Worm (Caenorhabditis elegans) whole organism, young adult: Measurements from ENCODE around the gene F45G2.9.

Source experiments
- B0019.2 ChIP-seq: fragments of 200-800 bp; sonication (Bioruptor generic); conservative IDR thresholded peaks from 2 replicates; pipeline ENCODE4 v1.3.6; 2022; ENCODE audit warnings: missing genetic modification reagents, missing genetic modification characterization, missing compliant biosample characterization
- C17E4.6 ChIP-seq: fragments of 200-800 bp; sonication (Bioruptor generic); IDR thresholded peaks from 2 replicates; pipeline ENCODE4 v1.3.6; 2022; ENCODE audit warnings: missing genetic modification reagents, missing genetic modification characterization, missing compliant biosample characterization
- D2030.7 ChIP-seq: fragments of 200-800 bp; sonication (Bioruptor generic); IDR thresholded peaks from 2 replicates; pipeline ENCODE4 v1.3.6; 2022; ENCODE audit warnings: missing genetic modification reagents, missing genetic modification characterization, missing compliant biosample characterization
- F10E7.11 ChIP-seq: sonication (generic microtip); optimal IDR thresholded peaks from 2 replicates; lab custom pipeline; 2017; ENCODE audit warnings: mild to moderate bottlenecking, missing genetic modification characterization, moderate library complexity, missing compliant biosample characterization
- F22D6.2 ChIP-seq: sonication (generic microtip); optimal IDR thresholded peaks from 2 replicates; lab custom pipeline; 2016; ENCODE audit warnings: mild to moderate bottlenecking, missing genetic modification characterization, missing compliant biosample characterization
- F23B12.7 ChIP-seq: sonication (generic microtip); optimal IDR thresholded peaks from 2 replicates; lab custom pipeline; 2017; ENCODE audit warnings: missing genetic modification characterization, mild to moderate bottlenecking, missing compliant biosample characterization, antibody characterized with exemption, moderate library complexity; ENCODE audit not compliant: insufficient read depth
- F37B4.10 ChIP-seq: fragments of 200-800 bp; sonication (Bioruptor generic); IDR thresholded peaks from 2 replicates; pipeline ENCODE4 v1.3.6; 2022; ENCODE audit warnings: missing genetic modification characterization, missing compliant biosample characterization
- F49E8.2 ChIP-seq: sonication (generic microtip); optimal IDR thresholded peaks from 3 replicates; lab custom pipeline; 2017; ENCODE audit warnings: missing genetic modification characterization, mild to moderate bottlenecking, missing compliant biosample characterization, antibody characterized with exemption, moderate library complexity; ENCODE audit not compliant: insufficient read depth
- F55B11.4 ChIP-seq: sonication (generic microtip); optimal IDR thresholded peaks from 2 replicates; lab custom pipeline; 2016; ENCODE audit warnings: missing compliant biosample characterization, missing genetic modification characterization, borderline replicate concordance; ENCODE audit not compliant: insufficient read depth
- F57C9.4 ChIP-seq: sonication (generic microtip); optimal IDR thresholded peaks from 2 replicates; lab custom pipeline; 2017; ENCODE audit warnings: mild to moderate bottlenecking, missing genetic modification characterization, missing compliant biosample characterization
- T26A5.8 ChIP-seq: sonication (generic microtip); optimal IDR thresholded peaks from 2 replicates; lab custom pipeline; 2016; ENCODE audit warnings: missing genetic modification characterization, missing compliant biosample characterization
- Y67H2A.10 ChIP-seq: fragments of 200-800 bp; sonication (Bioruptor generic); conservative IDR thresholded peaks from 2 replicates; pipeline ENCODE4 v1.3.6; 2022; ENCODE audit warnings: missing genetic modification reagents, missing genetic modification characterization, missing compliant biosample characterization
- Y95B8A.8 ChIP-seq: fragments of 200-800 bp; sonication (Bioruptor generic); IDR thresholded peaks from 2 replicates; pipeline ENCODE4 v1.3.6; 2022; ENCODE audit warnings: missing genetic modification reagents, missing genetic modification characterization, missing compliant biosample characterization
- ZK185.1 ChIP-seq: sonication (generic microtip); optimal IDR thresholded peaks from 2 replicates; lab custom pipeline; 2016; ENCODE audit warnings: mild to moderate bottlenecking, missing genetic modification characterization, missing compliant biosample characterization; ENCODE audit not compliant: poor library complexity, severe bottlenecking
- aptf-2 ChIP-seq: fragments of 200-800 bp; sonication (Bioruptor generic); conservative IDR thresholded peaks from 2 replicates; pipeline ENCODE4 v1.3.6; 2022; ENCODE audit warnings: missing genetic modification reagents, missing genetic modification characterization, missing compliant biosample characterization
- athp-1 ChIP-seq: sonication (generic microtip); optimal IDR thresholded peaks from 2 replicates; lab custom pipeline; 2017; ENCODE audit warnings: mild to moderate bottlenecking, missing genetic modification characterization, missing compliant biosample characterization
- bed-1 ChIP-seq: fragments of 200-800 bp; sonication (Bioruptor generic); IDR thresholded peaks from 2 replicates; pipeline ENCODE4 v1.3.6; 2022; ENCODE audit warnings: missing genetic modification reagents, missing genetic modification characterization, missing compliant biosample characterization
- bed-2 ChIP-seq: fragments of 200-800 bp; sonication (Bioruptor generic); IDR thresholded peaks from 2 replicates; pipeline ENCODE4 v1.3.6; 2022; ENCODE audit warnings: missing genetic modification reagents, missing genetic modification characterization, missing compliant biosample characterization
- cebp-2 ChIP-seq: fragments of 200-800 bp; sonication (Bioruptor generic); IDR thresholded peaks from 2 replicates; pipeline ENCODE4 v1.3.6; 2022; ENCODE audit warnings: missing genetic modification characterization, missing compliant biosample characterization
- dpff-1 ChIP-seq: sonication (generic microtip); optimal IDR thresholded peaks from 2 replicates; lab custom pipeline; 2017; ENCODE audit warnings: mild to moderate bottlenecking, missing genetic modification characterization, missing compliant biosample characterization
- ekl-4 ChIP-seq: fragments of 200-800 bp; sonication (Bioruptor generic); IDR thresholded peaks from 2 replicates; pipeline ENCODE4 v1.3.6; 2022; ENCODE audit warnings: missing genetic modification reagents, missing genetic modification characterization, missing compliant biosample characterization
- ets-4 ChIP-seq: fragments of 200-800 bp; sonication (Bioruptor generic); optimal IDR thresholded peaks from 2 replicates; lab custom pipeline; 2018; ENCODE audit warnings: mild to moderate bottlenecking, missing genetic modification characterization, missing compliant biosample characterization
- hlh-26 ChIP-seq: fragments of 200-800 bp; sonication (Bioruptor generic); conservative IDR thresholded peaks from 2 replicates; pipeline ENCODE4 v1.3.6; 2022; ENCODE audit warnings: missing genetic modification reagents, missing genetic modification characterization, missing compliant biosample characterization
- hsf-1 ChIP-seq: fragments of 200-800 bp; sonication (Bioruptor generic); IDR thresholded peaks from 2 replicates; pipeline ENCODE4 v1.3.6; 2022; ENCODE audit warnings: missing genetic modification reagents, missing genetic modification characterization, missing compliant biosample characterization
- let-526 ChIP-seq: fragments of 200-800 bp; sonication (Bioruptor generic); IDR thresholded peaks from 2 replicates; pipeline ENCODE4 v1.3.6; 2022; ENCODE audit warnings: missing genetic modification reagents, missing genetic modification characterization, missing compliant biosample characterization
- let-607 ChIP-seq, 2 experiments: fragments of 200-800 bp in 1 of 2; sonication (Bioruptor generic) in 1 of 2; sonication (generic microtip) in 1 of 2; optimal IDR thresholded peaks; 2 replicates each; lab custom pipeline; 2016 to 2018; ENCODE audit warnings: mild to moderate bottlenecking in 2 of 2, missing compliant biosample characterization in 2 of 2, missing genetic modification characterization in 2 of 2, moderate library complexity in 2 of 2, missing genotype in 1 of 2
- lin-26 ChIP-seq: fragments of 200-800 bp; sonication (Bioruptor generic); IDR thresholded peaks from 2 replicates; pipeline ENCODE4 v1.3.6; 2022; ENCODE audit warnings: missing genetic modification reagents, missing genetic modification characterization, missing compliant biosample characterization
- lin-35 ChIP-seq, 3 experiments: fragments of 150-350 bp in 2 of 3; sonication (generic microtip) in 1 of 3; optimal IDR thresholded peaks; 2 replicates each; lab custom pipeline; 2014 to 2018; ENCODE audit warnings: missing biosample characterization in 3 of 3, missing genetic modification characterization in 3 of 3, missing genetic modification reagents in 3 of 3
- madf-10 ChIP-seq: sonication (generic microtip); optimal IDR thresholded peaks from 2 replicates; lab custom pipeline; 2016; ENCODE audit warnings: mild to moderate bottlenecking, missing genetic modification characterization, missing compliant biosample characterization
- madf-3 ChIP-seq: fragments of 200-800 bp; sonication (Bioruptor generic); IDR thresholded peaks from 2 replicates; pipeline ENCODE4 v1.3.6; 2022; ENCODE audit warnings: missing genetic modification reagents, missing genetic modification characterization, missing compliant biosample characterization
- madf-6 ChIP-seq: fragments of 200-800 bp; sonication (Bioruptor generic); IDR thresholded peaks from 2 replicates; pipeline ENCODE4 v1.3.6; 2022; ENCODE audit warnings: missing genetic modification reagents, missing genetic modification characterization, missing compliant biosample characterization
- mcd-1 ChIP-seq: fragments of 200-800 bp; sonication (Bioruptor generic); IDR thresholded peaks from 2 replicates; pipeline ENCODE4 v1.3.6; 2022; ENCODE audit warnings: missing genetic modification reagents, missing genetic modification characterization, missing compliant biosample characterization
- mxl-1 ChIP-seq: sonication (generic microtip); optimal IDR thresholded peaks from 2 replicates; lab custom pipeline; 2016; ENCODE audit warnings: missing genetic modification characterization, missing compliant biosample characterization
- nhr-179 ChIP-seq: sonication (generic microtip); optimal IDR thresholded peaks from 2 replicates; lab custom pipeline; 2016; ENCODE audit warnings: mild to moderate bottlenecking, missing genetic modification characterization, missing compliant biosample characterization
- nhr-80 ChIP-seq: sonication (generic microtip); optimal IDR thresholded peaks from 2 replicates; lab custom pipeline; 2016; ENCODE audit warnings: missing genetic modification characterization, missing compliant biosample characterization
- nhr-90 ChIP-seq: sonication (generic microtip); optimal IDR thresholded peaks from 2 replicates; lab custom pipeline; 2016; ENCODE audit warnings: missing genotype, mild to moderate bottlenecking, missing genetic modification characterization, missing compliant biosample characterization
- pbrm-1 ChIP-seq: fragments of 200-800 bp; sonication (Bioruptor generic); IDR thresholded peaks from 2 replicates; pipeline ENCODE4 v1.3.6; 2022; ENCODE audit warnings: missing genetic modification reagents, missing genetic modification characterization, missing compliant biosample characterization
- rec-8 ChIP-seq, 2 experiments: sonication (generic microtip); optimal IDR thresholded peaks; 2 replicates each; lab custom pipeline; 2016; ENCODE audit warnings: mild to moderate bottlenecking in 2 of 2, missing genetic modification characterization in 2 of 2, missing genetic modification reagents in 2 of 2, missing genotype in 2 of 2, missing biosample characterization in 1 of 2, missing compliant biosample characterization in 1 of 2, moderate library complexity in 1 of 2
- repo-1 ChIP-seq: sonication (generic microtip); optimal IDR thresholded peaks from 2 replicates; lab custom pipeline; 2017; ENCODE audit warnings: mild to moderate bottlenecking, missing genetic modification characterization, missing compliant biosample characterization
- sea-2 ChIP-seq: fragments of 200-800 bp; sonication (Bioruptor generic); IDR thresholded peaks from 2 replicates; pipeline ENCODE4 v1.3.6; 2022; ENCODE audit warnings: missing genetic modification characterization, missing compliant biosample characterization
- snpc-1.3 ChIP-seq: sonication (generic microtip); optimal IDR thresholded peaks from 2 replicates; lab custom pipeline; 2017; ENCODE audit warnings: missing genetic modification characterization, mild to moderate bottlenecking, missing compliant biosample characterization, antibody characterized with exemption, moderate library complexity, missing genotype, missing genetic modification reagents; ENCODE audit not compliant: insufficient read depth
- tbx-9 ChIP-seq: sonication (generic microtip); optimal IDR thresholded peaks from 2 replicates; lab custom pipeline; 2016; ENCODE audit warnings: borderline replicate concordance, missing genetic modification characterization, inconsistent platforms, missing compliant biosample characterization
- zfh-2 ChIP-seq: fragments of 200-800 bp; sonication (Bioruptor generic); conservative IDR thresholded peaks from 2 replicates; pipeline ENCODE4 v1.3.6; 2022; ENCODE audit warnings: missing genetic modification reagents, missing genetic modification characterization, missing compliant biosample characterization
- ztf-25 ChIP-seq: fragments of 200-800 bp; sonication (Bioruptor generic); IDR thresholded peaks from 2 replicates; pipeline ENCODE4 v1.3.6; 2022; ENCODE audit warnings: missing genetic modification reagents, missing genetic modification characterization, missing compliant biosample characterization
- ztf-26 ChIP-seq: sonication (generic microtip); optimal IDR thresholded peaks from 2 replicates; lab custom pipeline; 2017; ENCODE audit warnings: missing genetic modification characterization, missing compliant biosample characterization
- ztf-3 ChIP-seq: fragments of 200-800 bp; sonication (Bioruptor generic); optimal IDR thresholded peaks from 2 replicates; lab custom pipeline; 2018; ENCODE audit warnings: mild to moderate bottlenecking, missing genetic modification characterization, missing compliant biosample characterization

The F45G2.9 gene

DNA sequence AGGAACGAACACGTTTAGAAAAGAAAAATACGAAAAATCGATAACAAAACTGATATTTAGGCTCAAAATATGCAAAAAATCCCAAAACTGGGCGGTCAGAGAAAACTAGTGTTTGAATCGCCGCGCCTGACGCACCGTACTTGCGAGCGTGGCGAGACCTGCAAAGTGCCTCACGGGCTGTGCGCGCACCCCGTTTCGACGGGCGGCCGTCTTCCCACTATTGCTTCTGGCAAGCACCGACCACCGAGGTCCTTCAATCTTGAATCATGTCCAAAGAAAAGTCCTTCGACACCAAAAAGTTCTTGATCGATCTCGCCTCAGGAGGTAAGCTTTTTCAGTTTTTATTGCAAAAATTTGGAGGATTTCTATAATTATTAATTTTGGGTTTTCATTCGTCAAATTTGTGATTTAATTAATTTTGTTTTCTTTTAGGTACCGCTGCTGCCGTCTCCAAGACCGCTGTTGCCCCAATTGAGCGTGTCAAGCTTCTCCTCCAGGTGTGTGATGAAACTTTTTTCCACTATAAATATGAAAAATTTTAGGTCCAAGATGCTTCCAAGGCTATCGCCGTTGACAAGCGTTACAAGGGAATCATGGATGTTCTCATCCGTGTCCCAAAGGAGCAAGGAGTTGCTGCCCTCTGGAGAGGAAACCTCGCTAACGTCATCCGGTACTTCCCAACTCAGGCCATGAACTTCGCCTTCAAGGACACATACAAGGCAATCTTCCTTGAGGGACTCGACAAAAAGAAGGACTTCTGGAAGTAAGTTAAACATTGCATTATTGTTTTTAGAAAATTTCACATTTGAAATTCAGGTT lies 26.4 kb upstream of the F45G2.9 start, which contains the start of gene ant-1.1 (continued):
- TF ChIP-seq F10E7.11 (tag; lab: Kevin White, UChicago) = no peak
- peak; percentile 84 for TF ChIP-seq Y67H2A.10
- TF ChIP-seq cebp-2 = no peak
- no peak for TF ChIP-seq nhr-179
- no peak for TF ChIP-seq sea-2 (GFP tag; lab: Robert Waterston, UW)
- peak; percentile 85 for TF ChIP-seq hsf-1 (GFP tag; lab: Robert Waterston, UW)
- TF ChIP-seq C17E4.6 (GFP tag; lab: Robert Waterston, UW) = peak; percentile 79; the same call in 1 of the 2 replicates
- no peak for TF ChIP-seq bed-2 (GFP tag; lab: Robert Waterston, UW)
- peak; percentile 81 for TF ChIP-seq athp-1 (tag; lab: Kevin White, UChicago)
- TF ChIP-seq nhr-80 (tag; lab: Kevin White, UChicago) = peak; percentile 63
- TF ChIP-seq mcd-1 (GFP tag; lab: Robert Waterston, UW) = peak; percentile 94
- 0 out of 2 replicates have a peak, but pooled peaks have one; percentile 4 for TF ChIP-seq B0019.2
- TF ChIP-seq F57C9.4 (tag; lab: Kevin White, UChicago) = no peak
- TF ChIP-seq ztf-26 (tag; lab: Kevin White, UChicago) = peak; percentile 85
- TF ChIP-seq Y95B8A.8 = peak; percentile 69
- TF ChIP-seq F22D6.2 (tag; lab: Kevin White, UChicago) = peak; percentile 1
- peak; percentile 85 for TF ChIP-seq ZK185.1 (tag; lab: Kevin White, UChicago)
- peak; percentile 13 to 96 (median 66) for TF ChIP-seq lin-35 (GFP tag; optimal IDR thresholded peaks at IDR 0.05; lab: Kevin White, UChicago)
- peak; percentile 74 for TF ChIP-seq madf-10 (tag; lab: Kevin White, UChicago)
- peak; percentile 10 for TF ChIP-seq F49E8.2 (tag; lab: Kevin White, UChicago)
- TF ChIP-seq zfh-2 (GFP tag; lab: Robert Waterston, UW) = peak; percentile 96
- no peak for TF ChIP-seq tbx-9 (tag; lab: Kevin White, UChicago)
- TF ChIP-seq snpc-1.3 = peak; percentile 84
- no peak for TF ChIP-seq ztf-3 (GFP tag; lab: Kevin White, UChicago)
- peak; percentile 53 for TF ChIP-seq ets-4 (GFP tag; lab: Kevin White, UChicago)
- TF ChIP-seq hlh-26 (GFP tag; lab: Robert Waterston, UW) = no peak
- peak; percentile 88 for TF ChIP-seq D2030.7 (GFP tag; lab: Robert Waterston, UW)
- 0 out of 2 replicates have a peak, but pooled peaks have one; percentile 24 for TF ChIP-seq ztf-25 (GFP tag; lab: Robert Waterston, UW)
- peak; percentile 92 for TF ChIP-seq ekl-4 (GFP tag; lab: Robert Waterston, UW)
- no peak for TF ChIP-seq dpff-1
- TF ChIP-seq bed-1 = no peak
- TF ChIP-seq T26A5.8 (tag; lab: Kevin White, UChicago) = no peak
- TF ChIP-seq madf-6 (GFP tag; lab: Robert Waterston, UW) = peak; percentile 85
- no peak for TF ChIP-seq rec-8 (tag; optimal IDR thresholded peaks at IDR 0.05; lab: Kevin White, UChicago)
- TF ChIP-seq let-526 (GFP tag; lab: Robert Waterston, UW) = peak; percentile 54; the same call in 1 of the 2 replicates
- TF ChIP-seq repo-1 (tag; lab: Kevin White, UChicago) = peak; percentile 61
- no peak for TF ChIP-seq nhr-90 (tag; lab: Kevin White, UChicago)
- TF ChIP-seq aptf-2 (GFP tag; lab: Robert Waterston, UW) = peak; percentile 82
- no peak for TF ChIP-seq F37B4.10 (GFP tag; lab: Robert Waterston, UW)
- no peak for TF ChIP-seq mxl-1 (tag; lab: Kevin White, UChicago)
- TF ChIP-seq pbrm-1 (GFP tag; lab: Robert Waterston, UW) = peak; percentile 91
- peak; percentile 14 to 77 for TF ChIP-seq let-607 (tag; optimal IDR thresholded peaks at IDR 0.05; lab: Kevin White, UChicago)
- no peak for TF ChIP-seq F55B11.4
- TF ChIP-seq F23B12.7 (tag; lab: Kevin White, UChicago) = peak; percentile 68
- TF ChIP-seq madf-3 (GFP tag; lab: Robert Waterston, UW) = peak; percentile 91
- peak; percentile 69; the same call in 1 of the 2 replicates for TF ChIP-seq lin-26 (GFP tag; lab: Robert Waterston, UW)
